Fruit fly (Drosophila melanogaster): ENCODE data around the gene CG7906.

The CG7906 gene

dm6 chr3L:14204659-14205568 lies 31.5 kb upstream of the CG7906 start:
- TF ChIP-seq psq (optimal IDR thresholded peaks at IDR 0.05) (no peak), ttk (optimal IDR thresholded peaks at IDR 0.05) (no peak), h (optimal IDR thresholded peaks at IDR 0.05) (no peak), insv (optimal IDR thresholded peaks at IDR 0.05) (no peak), Myc (optimal IDR thresholded peaks at IDR 0.05) (no peak), Sin3A (optimal IDR thresholded peaks at IDR 0.05) (no peak)

DNA sequence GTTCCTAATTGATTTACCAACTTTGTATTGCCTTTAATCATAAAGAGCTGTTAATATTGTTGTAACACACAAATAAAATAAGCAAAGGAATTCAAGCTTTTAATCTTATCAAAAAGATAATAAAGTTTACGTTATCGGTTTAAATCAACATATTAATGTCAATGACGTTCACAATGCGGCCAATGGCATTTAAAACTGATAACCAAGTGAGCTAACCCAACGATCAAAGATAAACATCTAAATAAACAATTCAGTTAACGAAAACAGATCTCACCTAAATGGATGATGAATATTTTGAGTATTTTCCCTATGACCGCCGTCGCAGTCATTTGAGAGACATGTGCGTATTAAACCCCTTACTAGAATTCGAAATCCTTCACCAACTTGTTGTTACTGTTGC lies 29.1 kb upstream of the CG7906 start:
- TF ChIP-seq Myc (optimal IDR thresholded peaks at IDR 0.05) (no peak), insv (optimal IDR thresholded peaks at IDR 0.05) (no peak)

- TF ChIP-seq h (optimal IDR thresholded peaks at IDR 0.05) = no peak
- no peak for TF ChIP-seq ttk (optimal IDR thresholded peaks at IDR 0.05)
- no peak for TF ChIP-seq Myc (optimal IDR thresholded peaks at IDR 0.05)
- TF ChIP-seq Sin3A (optimal IDR thresholded peaks at IDR 0.05) = no peak
- TF ChIP-seq psq (optimal IDR thresholded peaks at IDR 0.05) = no peak
- TF ChIP-seq insv (optimal IDR thresholded peaks at IDR 0.05) = no peak
Measured at dm6 chr3L:14208974-14209373, 27.5 kb upstream of the CG7906 start.

DNA sequence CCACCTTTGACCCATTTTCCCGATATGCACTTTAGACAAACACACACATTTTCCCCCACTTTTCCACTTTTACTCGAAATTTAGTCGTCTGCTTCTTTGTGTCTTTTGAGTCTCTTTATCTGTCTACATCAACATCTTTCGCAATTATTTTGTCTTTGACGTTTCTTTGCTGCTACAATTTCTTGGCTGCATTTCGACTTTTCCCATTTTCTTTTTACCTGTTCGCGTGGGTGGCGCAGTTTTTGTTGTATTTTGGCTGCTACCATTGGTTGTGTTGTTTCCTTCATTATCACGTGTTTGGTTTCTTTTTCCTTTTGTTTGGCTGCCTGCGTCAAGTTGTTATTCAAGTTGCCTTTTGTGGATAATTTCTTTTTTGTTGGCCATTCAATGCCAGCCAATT lies 24.8 kb upstream of the CG7906 start:
- no peak for TF ChIP-seq Myc (optimal IDR thresholded peaks at IDR 0.05)
- TF ChIP-seq psq (optimal IDR thresholded peaks at IDR 0.05) = no peak
- TF ChIP-seq Sin3A (optimal IDR thresholded peaks at IDR 0.05) = no peak
- TF ChIP-seq h (optimal IDR thresholded peaks at IDR 0.05) = no peak
- TF ChIP-seq ttk (optimal IDR thresholded peaks at IDR 0.05) = no peak
- no peak for TF ChIP-seq insv (optimal IDR thresholded peaks at IDR 0.05)

dm6 chr3L:14212300-14212893 lies 24.0 kb upstream of the CG7906 start:
- TF ChIP-seq insv (optimal IDR thresholded peaks at IDR 0.05) = no peak
- TF ChIP-seq h (optimal IDR thresholded peaks at IDR 0.05) = no peak
- TF ChIP-seq ttk (optimal IDR thresholded peaks at IDR 0.05) = no peak
- no peak for TF ChIP-seq psq (optimal IDR thresholded peaks at IDR 0.05)
- no peak for TF ChIP-seq Myc (optimal IDR thresholded peaks at IDR 0.05)
- no peak for TF ChIP-seq Sin3A (optimal IDR thresholded peaks at IDR 0.05)

DNA sequence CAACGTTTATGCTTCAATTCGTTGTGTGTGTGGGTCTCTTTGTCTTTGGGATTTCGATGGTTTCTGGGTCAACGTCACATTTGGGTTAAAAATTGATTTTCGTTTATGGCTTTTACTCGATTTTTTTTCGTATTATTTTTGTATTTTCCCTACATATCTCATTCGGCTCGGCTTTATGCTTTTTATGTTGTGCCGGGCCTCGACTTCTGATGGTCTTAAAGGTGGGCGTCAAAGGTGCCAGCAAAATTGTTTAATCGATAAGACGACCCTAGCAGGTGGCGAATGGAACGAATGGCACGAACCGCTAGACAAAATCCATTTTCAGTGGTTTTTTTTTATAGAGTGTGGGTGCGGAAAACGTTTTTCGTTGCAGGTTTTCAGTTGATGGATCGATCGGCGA lies 20.3 kb upstream of the CG7906 start:
- TF ChIP-seq psq (optimal IDR thresholded peaks at IDR 0.05) = no peak
- TF ChIP-seq ttk (optimal IDR thresholded peaks at IDR 0.05) = no peak
- TF ChIP-seq h (optimal IDR thresholded peaks at IDR 0.05) = no peak
- TF ChIP-seq Sin3A (optimal IDR thresholded peaks at IDR 0.05) = no peak
- no peak for TF ChIP-seq Myc (optimal IDR thresholded peaks at IDR 0.05)
- TF ChIP-seq insv (optimal IDR thresholded peaks at IDR 0.05) = no peak

- no peak for TF ChIP-seq insv (optimal IDR thresholded peaks at IDR 0.05)
- TF ChIP-seq psq (optimal IDR thresholded peaks at IDR 0.05) = no peak
- no peak for TF ChIP-seq Sin3A (optimal IDR thresholded peaks at IDR 0.05)
- no peak for TF ChIP-seq Myc (optimal IDR thresholded peaks at IDR 0.05)
- no peak for TF ChIP-seq ttk (optimal IDR thresholded peaks at IDR 0.05)
- no peak for TF ChIP-seq h (optimal IDR thresholded peaks at IDR 0.05)
Measured at dm6 chr3L:14217677-14218254, 18.7 kb upstream of the CG7906 start, which contains the start of gene CG7768. Gene CG7768 (plus strand): TSS chr3L:14218204.

- TF ChIP-seq ttk (optimal IDR thresholded peaks at IDR 0.05) = no peak
- TF ChIP-seq psq (optimal IDR thresholded peaks at IDR 0.05) = no peak
- TF ChIP-seq Myc (optimal IDR thresholded peaks at IDR 0.05) = no peak
Measured at dm6 chr3L:14219422-14219853, 17.0 kb upstream of the CG7906 start.

dm6 chr3L:14220611-14221497 lies 15.6 kb upstream of the CG7906 start:
- TF ChIP-seq Sin3A (optimal IDR thresholded peaks at IDR 0.05) = no peak
- no peak for TF ChIP-seq insv (optimal IDR thresholded peaks at IDR 0.05)
- no peak for TF ChIP-seq psq (optimal IDR thresholded peaks at IDR 0.05)
- TF ChIP-seq ttk (optimal IDR thresholded peaks at IDR 0.05) = no peak
- TF ChIP-seq h (optimal IDR thresholded peaks at IDR 0.05) = no peak
- no peak for TF ChIP-seq Myc (optimal IDR thresholded peaks at IDR 0.05)

- TF ChIP-seq Sin3A (optimal IDR thresholded peaks at IDR 0.05) = no peak
- no peak for TF ChIP-seq h (optimal IDR thresholded peaks at IDR 0.05)
- TF ChIP-seq Myc (optimal IDR thresholded peaks at IDR 0.05) = no peak
Measured at dm6 chr3L:14222199-14222598, 14.2 kb upstream of the CG7906 start.

DNA sequence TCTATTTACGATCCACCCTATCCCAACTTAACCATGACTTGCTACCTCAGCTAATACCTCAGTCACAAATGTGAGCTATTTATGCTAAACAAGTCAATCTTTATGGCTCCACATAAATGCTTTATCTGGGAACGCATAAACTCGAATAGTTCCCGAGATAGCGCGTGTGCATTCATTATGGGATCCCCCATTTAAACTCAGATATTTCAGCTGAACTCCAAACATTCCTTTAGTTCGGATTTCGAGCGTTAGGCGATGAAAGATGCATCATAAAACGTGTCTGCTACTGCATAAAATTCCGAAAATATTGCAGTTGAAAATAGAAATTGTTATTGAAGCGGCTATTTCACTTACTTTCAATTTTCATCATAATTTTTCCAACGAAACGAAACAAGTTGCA lies 13.0 kb upstream of the CG7906 start:
- TF ChIP-seq ttk (optimal IDR thresholded peaks at IDR 0.05) (no peak), Myc (optimal IDR thresholded peaks at IDR 0.05) (no peak), Sin3A (optimal IDR thresholded peaks at IDR 0.05) (no peak), psq (optimal IDR thresholded peaks at IDR 0.05) (no peak), insv (optimal IDR thresholded peaks at IDR 0.05) (no peak), h (optimal IDR thresholded peaks at IDR 0.05) (no peak)

- TF ChIP-seq Myc (optimal IDR thresholded peaks at IDR 0.05) (no peak), insv (optimal IDR thresholded peaks at IDR 0.05) (no peak), h (optimal IDR thresholded peaks at IDR 0.05) (no peak), Sin3A (optimal IDR thresholded peaks at IDR 0.05) (no peak), psq (optimal IDR thresholded peaks at IDR 0.05) (no peak), ttk (optimal IDR thresholded peaks at IDR 0.05) (no peak)
Measured at dm6 chr3L:14229069-14229468, 7.4 kb upstream of the CG7906 start.
